Fruit fly (Drosophila melanogaster) whole organism, wandering third instar larva: ENCODE data around the gene CG7099.

Experiments
- Dif ChIP-seq: fragments of 200-275, 200-300 bp; sonication (Bioruptor generic); optimal IDR thresholded peaks from 2 replicates; lab custom pipeline; 2018; ENCODE audit warnings: missing biosample characterization, missing genetic modification characterization; ENCODE audit not compliant: partially characterized antibody
- OdsH ChIP-seq: fragments of 200-800 bp; sonication (Bioruptor generic); optimal IDR thresholded peaks from 2 replicates; lab custom pipeline; 2016; ENCODE audit warnings: missing biosample characterization, mild to moderate bottlenecking, missing genetic modification characterization

DNA sequence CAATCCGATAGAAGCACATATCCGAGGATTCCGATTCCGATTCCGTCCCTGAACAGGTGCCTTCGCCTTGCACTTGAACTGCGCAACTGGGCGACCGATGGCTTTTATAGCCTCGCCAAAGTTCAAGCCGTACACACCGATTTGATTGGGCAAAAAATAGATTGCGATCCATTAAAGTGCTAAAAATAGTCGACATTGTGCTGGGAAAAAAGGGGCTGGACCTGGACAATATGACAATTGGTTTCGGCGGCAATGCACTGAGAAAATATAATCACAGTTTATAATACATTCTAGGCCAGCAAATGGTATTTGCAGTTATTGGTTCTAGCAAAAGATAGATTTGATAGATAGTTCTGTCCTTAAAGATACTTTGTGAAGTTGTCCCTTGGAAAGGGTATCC, 25.9 kb upstream of the CG7099 start, which contains the start of gene CG9377:
- TF ChIP-seq OdsH (GFP tag; lab: Kevin White, UChicago): no peak
- no peak for TF ChIP-seq Dif (GFP tag; lab: Kevin White, UChicago)
